Fruit fly (Drosophila melanogaster) whole organism, adult: Measurements from ENCODE around the gene slp1.

Source experiments
- CG11617 ChIP-seq: fragments of 200-800 bp; sonication (Bioruptor generic); optimal IDR thresholded peaks from 2 replicates; lab custom pipeline; 2017; ENCODE audit warnings: mild to moderate bottlenecking, missing biosample characterization, missing genetic modification reagents, missing genetic modification characterization
- CG12768 ChIP-seq: fragments of 200-800 bp; sonication (Bioruptor generic); optimal IDR thresholded peaks from 2 replicates; lab custom pipeline; 2017; ENCODE audit warnings: missing biosample characterization, missing genetic modification characterization, mild to moderate bottlenecking, moderate library complexity, missing genetic modification reagents
- CG14711 ChIP-seq: fragments of 200-800 bp; sonication (Bioruptor generic); optimal IDR thresholded peaks from 2 replicates; lab custom pipeline; 2018; ENCODE audit warnings: missing biosample characterization, mild to moderate bottlenecking, missing genetic modification characterization, moderate library complexity
- CG1620 ChIP-seq: fragments of 200-800 bp; sonication (Bioruptor generic); optimal IDR thresholded peaks from 2 replicates; lab custom pipeline; 2016; ENCODE audit warnings: missing biosample characterization, missing genetic modification characterization
- CG33017 ChIP-seq: fragments of 200-800 bp; sonication (Bioruptor generic); optimal IDR thresholded peaks from 2 replicates; lab custom pipeline; 2018; ENCODE audit warnings: missing biosample characterization, mild to moderate bottlenecking, missing genetic modification characterization, moderate library complexity
- CG5204 ChIP-seq: fragments of 200-800 bp; sonication (Bioruptor generic); optimal IDR thresholded peaks from 2 replicates; lab custom pipeline; 2016; ENCODE audit warnings: missing biosample characterization, missing genetic modification characterization
- CG7045 ChIP-seq: fragments of 200-800 bp; sonication (Bioruptor generic); optimal IDR thresholded peaks from 2 replicates; lab custom pipeline; 2017; ENCODE audit warnings: missing biosample characterization, mild to moderate bottlenecking, missing genetic modification characterization
- CG7101 ChIP-seq: fragments of 200-800 bp; sonication (Bioruptor generic); optimal IDR thresholded peaks from 2 replicates; lab custom pipeline; 2018; ENCODE audit warnings: missing biosample characterization, mild to moderate bottlenecking, missing genetic modification characterization, moderate library complexity
- Clk ChIP-seq: fragments of 200-800 bp; sonication (Bioruptor generic); optimal IDR thresholded peaks from 2 replicates; lab custom pipeline; 2017; ENCODE audit warnings: missing biosample characterization, missing genetic modification characterization
- Crg-1 ChIP-seq: fragments of 200-800 bp; sonication (Bioruptor generic); optimal IDR thresholded peaks from 2 replicates; lab custom pipeline; 2016; ENCODE audit warnings: missing biosample characterization, missing genetic modification characterization
- Hr96 ChIP-seq: fragments of 200-800 bp; sonication (Bioruptor generic); optimal IDR thresholded peaks from 2 replicates; lab custom pipeline; 2016; ENCODE audit warnings: missing biosample characterization, missing genetic modification characterization
- Mnt ChIP-seq: fragments of 200-800 bp; sonication (Bioruptor generic); optimal IDR thresholded peaks from 2 replicates; lab custom pipeline; 2016; ENCODE audit warnings: missing biosample characterization, mild to moderate bottlenecking, missing genetic modification characterization
- bab1 ChIP-seq: fragments of 200-800 bp; sonication (Bioruptor generic); optimal IDR thresholded peaks from 3 replicates; lab custom pipeline; 2019; ENCODE audit warnings: missing biosample characterization, mild to moderate bottlenecking, missing genetic modification characterization, moderate library complexity
- cic ChIP-seq: fragments of 200-800 bp; sonication (Bioruptor generic); optimal IDR thresholded peaks from 2 replicates; lab custom pipeline; 2017; ENCODE audit warnings: missing biosample characterization, mild to moderate bottlenecking, missing genetic modification characterization, moderate library complexity
- cnc ChIP-seq, 2 experiments: fragments of >200 bp; optimal IDR thresholded peaks; 2 replicates each; lab custom pipeline; 2017
- kay ChIP-seq: fragments of 200-800 bp; sonication (Bioruptor generic); peaks from one replicate; lab custom pipeline; 2016; ENCODE audit warnings: missing biosample characterization, missing genetic modification characterization, borderline replicate concordance
- ovo ChIP-seq: fragments of 200-800 bp; sonication (Bioruptor generic); optimal IDR thresholded peaks from 2 replicates; lab custom pipeline; 2016; ENCODE audit warnings: missing biosample characterization, missing genetic modification characterization
- pad ChIP-seq: fragments of 200-800 bp; sonication (Bioruptor generic); optimal IDR thresholded peaks from 3 replicates; lab custom pipeline; 2017; ENCODE audit warnings: missing biosample characterization, missing genetic modification characterization, mild to moderate bottlenecking, moderate library complexity, missing genetic modification reagents
- tj ChIP-seq: fragments of 200-800 bp; sonication (Bioruptor generic); optimal IDR thresholded peaks from 3 replicates; lab custom pipeline; 2017; ENCODE audit warnings: missing biosample characterization, mild to moderate bottlenecking, missing genetic modification characterization, moderate library complexity
- toe ChIP-seq: fragments of 200-800 bp; sonication (Bioruptor generic); optimal IDR thresholded peaks from 2 replicates; lab custom pipeline; 2016; ENCODE audit warnings: missing biosample characterization, missing genetic modification characterization

slp1 gene

DNA sequence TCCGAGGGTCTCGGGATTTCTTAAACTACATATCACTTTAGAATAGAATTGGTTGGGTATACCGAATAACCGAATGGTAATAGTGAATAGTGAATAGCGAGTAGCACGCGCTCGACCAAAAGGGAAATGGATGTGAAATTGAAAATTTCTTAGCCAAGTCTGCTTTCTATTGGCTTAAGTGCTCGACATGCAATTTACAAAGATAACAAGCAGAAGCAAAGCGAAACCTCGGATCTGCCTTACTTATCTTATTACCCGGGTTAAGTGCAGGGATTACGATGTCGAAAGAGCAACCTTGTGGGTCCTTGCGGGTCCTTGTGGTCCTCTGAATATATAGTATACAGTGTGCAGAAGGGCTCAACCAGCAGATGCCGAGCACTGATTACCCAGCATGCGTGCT lies 3.7 kb downstream of the slp1 start:
- no peak for TF ChIP-seq CG7045
- no peak for TF ChIP-seq toe

DNA sequence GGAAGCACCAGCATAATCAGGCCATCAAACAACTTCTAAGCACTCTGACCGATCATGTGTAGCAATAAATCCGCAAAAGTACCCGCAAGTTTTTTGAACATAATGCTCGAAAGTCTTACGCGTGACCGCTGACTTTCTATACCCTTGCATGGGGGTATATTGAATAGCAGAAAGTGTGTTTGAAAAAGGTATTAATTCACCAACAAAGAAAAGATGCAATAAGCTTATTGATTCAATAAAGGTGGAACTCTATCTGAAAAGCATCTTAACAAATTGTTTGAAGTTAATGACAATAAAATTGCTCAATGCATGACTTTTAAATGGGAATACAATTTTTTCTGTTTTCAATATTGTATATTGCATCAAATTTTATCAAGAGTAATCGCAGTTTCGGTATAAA lies 6.2 kb downstream of the slp1 start:
- TF ChIP-seq CG33017 (tag; lab: Kevin White, UChicago), result no peak
- no peak for TF ChIP-seq toe
- TF ChIP-seq ovo, result no peak
- no peak for TF ChIP-seq Clk (GFP tag; lab: Kevin White, UChicago)
- TF ChIP-seq bab1 (GFP tag; lab: Kevin White, UChicago), result no peak
- no peak for TF ChIP-seq Hr96 (GFP tag; lab: Kevin White, UChicago)

DNA sequence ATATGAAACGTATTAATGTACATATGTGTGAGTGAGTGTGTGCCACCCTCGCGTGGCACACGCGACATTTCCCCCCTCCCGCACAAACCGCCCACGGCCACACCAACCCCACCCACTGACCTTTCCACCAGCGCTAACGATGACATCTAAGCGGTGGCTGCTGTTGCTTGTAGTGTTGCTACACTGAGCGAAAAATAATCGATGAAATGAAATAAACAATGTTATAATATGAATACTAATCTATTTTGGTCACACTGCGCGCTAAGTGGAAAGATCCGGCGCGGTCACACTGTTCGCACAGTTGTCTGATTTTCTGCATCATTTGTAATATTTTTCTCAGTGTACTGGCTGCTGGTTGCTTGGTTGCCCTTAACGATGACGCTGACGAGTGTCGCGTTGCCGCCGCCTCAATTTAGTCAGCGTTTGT lies 6.8 kb downstream of the slp1 start:
- no peak for TF ChIP-seq Clk (GFP tag; lab: Kevin White, UChicago)

DNA sequence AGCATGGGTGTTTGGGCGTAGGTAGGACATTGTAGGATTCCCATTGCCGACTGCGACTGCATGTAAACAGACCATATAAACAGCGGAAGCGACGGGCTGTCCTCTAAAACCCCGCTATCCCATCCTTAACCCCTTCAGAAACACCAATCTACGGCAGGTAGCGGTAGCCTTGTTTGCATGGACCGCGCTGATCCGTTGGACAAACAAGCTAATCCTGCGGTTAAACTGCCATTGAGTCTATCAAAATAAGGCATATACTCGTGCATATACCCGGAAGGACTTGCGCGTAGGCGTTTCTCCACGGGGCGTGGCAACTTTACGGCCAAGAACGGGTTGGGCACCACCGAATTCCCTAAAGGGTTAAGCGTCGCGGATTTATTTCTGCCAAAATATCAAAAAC lies 8.4 kb downstream of the slp1 start:
- TF ChIP-seq CG5204 (GFP tag; lab: Kevin White, UChicago) (no peak), CG14711 (tag; lab: Kevin White, UChicago) (no peak), cic (GFP tag; lab: Kevin White, UChicago) (no peak), Mnt (GFP tag; lab: Kevin White, UChicago) (no peak), bab1 (GFP tag; lab: Kevin White, UChicago) (no peak), tj (no peak), CG7101 (tag; lab: Kevin White, UChicago) (no peak), Hr96 (GFP tag; lab: Kevin White, UChicago) (no peak), CG11617 (GFP tag; lab: Kevin White, UChicago) (no peak), CG12768 (GFP tag; lab: Kevin White, UChicago) (no peak), kay (GFP tag; lab: Kevin White, UChicago) (no peak), Clk (GFP tag; lab: Kevin White, UChicago) (no peak), toe (no peak), ovo (no peak), pad (GFP tag; lab: Kevin White, UChicago) (no peak), cnc (optimal IDR thresholded peaks at IDR 0.05; lab: Kevin White, UChicago) (no peak), Crg-1 (no peak), CG33017 (tag; lab: Kevin White, UChicago) (no peak), CG1620 (GFP tag; lab: Kevin White, UChicago) (no peak), CG7045 (no peak)

DNA sequence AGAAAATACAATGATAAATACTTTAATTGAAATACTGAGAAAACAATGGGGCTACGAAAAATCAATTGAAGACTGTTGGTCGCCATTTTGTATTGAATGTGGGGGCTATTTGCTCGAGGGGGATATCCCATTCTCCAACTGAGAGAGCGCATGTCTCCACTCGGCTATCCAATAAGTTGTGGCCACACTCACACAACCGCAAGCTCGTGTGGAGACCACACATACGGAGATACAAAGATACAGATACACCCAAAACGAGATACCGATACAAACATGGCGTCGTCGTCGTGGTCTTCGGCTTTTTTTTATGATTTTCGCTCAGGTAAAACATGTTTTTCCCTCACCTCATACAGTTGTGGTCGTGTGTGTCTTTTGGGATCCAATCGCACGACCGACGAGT lies 9.7 kb downstream of the slp1 start:
- TF ChIP-seq kay (GFP tag; lab: Kevin White, UChicago), result no peak
- TF ChIP-seq CG5204 (GFP tag; lab: Kevin White, UChicago), result no peak

DNA sequence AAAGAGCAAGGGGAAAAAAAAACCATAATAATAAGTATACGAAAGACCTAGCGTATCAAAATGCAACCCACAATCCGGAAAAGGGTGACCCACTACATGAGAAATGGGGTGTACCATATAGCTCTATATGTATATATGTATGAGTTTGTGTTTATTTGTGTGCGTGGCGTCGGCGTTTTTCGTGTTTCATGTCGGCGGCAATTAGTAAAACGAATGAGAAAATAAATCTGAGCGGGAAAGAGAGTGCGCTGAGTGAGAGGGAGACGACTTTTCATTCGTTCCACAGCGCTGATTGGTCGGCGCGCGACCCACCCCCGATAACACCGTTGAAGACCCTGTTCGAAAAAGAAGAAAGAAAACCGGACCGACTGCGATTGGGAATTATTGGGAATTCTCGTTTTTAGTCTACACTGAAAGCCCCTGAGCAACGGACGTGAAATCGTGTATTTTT lies 11.0 kb downstream of the slp1 start, which contains the start of gene slp2:
TSS of gene slp2 (plus strand) at position 401 of the 451 bp plus-strand sequence.
- peak; percentile 8 for TF ChIP-seq pad (GFP tag; lab: Kevin White, UChicago)
- TF ChIP-seq CG7101 (tag; lab: Kevin White, UChicago), result no peak

DNA sequence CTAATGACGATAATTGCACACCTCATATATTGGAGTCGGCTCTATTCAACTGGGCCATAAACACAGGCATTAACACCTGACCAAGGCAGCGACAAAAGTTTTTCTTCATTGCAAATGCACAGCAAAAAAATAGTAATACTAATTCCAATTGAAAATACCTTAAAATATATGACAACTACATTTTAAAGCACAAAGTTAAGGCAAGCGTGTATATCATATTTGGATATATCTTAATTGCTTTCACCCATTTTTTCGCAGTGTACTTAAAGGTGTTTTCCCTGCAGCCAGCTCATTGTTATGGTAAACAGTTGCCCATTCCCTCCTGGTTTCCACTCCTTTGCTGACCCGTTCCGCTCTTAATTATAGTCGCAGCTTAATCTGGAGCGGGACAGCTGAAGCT lies 15.5 kb downstream of the slp1 start:
- TF ChIP-seq CG7045, result no peak
- no peak for TF ChIP-seq CG14711 (tag; lab: Kevin White, UChicago)
- no peak for TF ChIP-seq Crg-1
- TF ChIP-seq CG5204 (GFP tag; lab: Kevin White, UChicago), result no peak
- TF ChIP-seq bab1 (GFP tag; lab: Kevin White, UChicago), result no peak
- TF ChIP-seq Mnt (GFP tag; lab: Kevin White, UChicago), result no peak
- no peak for TF ChIP-seq cic (GFP tag; lab: Kevin White, UChicago)
- no peak for TF ChIP-seq kay (GFP tag; lab: Kevin White, UChicago)
- no peak for TF ChIP-seq toe
- TF ChIP-seq tj, result no peak
- TF ChIP-seq Hr96 (GFP tag; lab: Kevin White, UChicago), result no peak
- TF ChIP-seq pad (GFP tag; lab: Kevin White, UChicago), result no peak
- no peak for TF ChIP-seq ovo
- no peak for TF ChIP-seq CG7101 (tag; lab: Kevin White, UChicago)
- TF ChIP-seq cnc (optimal IDR thresholded peaks at IDR 0.05; lab: Kevin White, UChicago), result no peak
- TF ChIP-seq CG12768 (GFP tag; lab: Kevin White, UChicago), result no peak
- TF ChIP-seq CG33017 (tag; lab: Kevin White, UChicago), result no peak

DNA sequence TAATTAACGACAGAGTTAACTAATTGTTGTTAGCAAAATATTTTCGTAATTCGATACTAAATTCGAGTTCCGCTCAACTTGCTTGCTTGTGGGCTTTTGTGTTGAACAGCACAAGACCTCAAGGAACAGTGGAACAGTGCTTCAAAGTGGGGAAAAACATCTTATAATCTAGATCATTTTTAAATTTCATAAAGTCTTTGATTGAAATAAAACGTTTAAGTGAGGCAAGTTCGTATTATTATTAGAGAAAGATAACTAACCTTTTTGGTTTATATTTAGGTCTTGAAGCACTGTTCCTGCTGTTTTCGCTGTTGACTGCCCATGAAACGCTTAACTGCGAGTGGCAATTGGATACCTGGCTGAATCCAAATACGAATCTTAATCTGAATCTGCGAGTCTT lies 18.7 kb downstream of the slp1 start:
- TF ChIP-seq CG5204 (GFP tag; lab: Kevin White, UChicago), result no peak
- no peak for TF ChIP-seq kay (GFP tag; lab: Kevin White, UChicago)
- no peak for TF ChIP-seq ovo
- no peak for TF ChIP-seq CG7101 (tag; lab: Kevin White, UChicago)
- TF ChIP-seq Hr96 (GFP tag; lab: Kevin White, UChicago), result no peak
- no peak for TF ChIP-seq CG33017 (tag; lab: Kevin White, UChicago)
- TF ChIP-seq cic (GFP tag; lab: Kevin White, UChicago), result no peak
- TF ChIP-seq Mnt (GFP tag; lab: Kevin White, UChicago), result no peak
- no peak for TF ChIP-seq toe
- TF ChIP-seq cnc (optimal IDR thresholded peaks at IDR 0.05; lab: Kevin White, UChicago), result no peak
- no peak for TF ChIP-seq CG1620 (GFP tag; lab: Kevin White, UChicago)
- no peak for TF ChIP-seq bab1 (GFP tag; lab: Kevin White, UChicago)
- no peak for TF ChIP-seq pad (GFP tag; lab: Kevin White, UChicago)
- TF ChIP-seq CG14711 (tag; lab: Kevin White, UChicago), result no peak
- no peak for TF ChIP-seq CG11617 (GFP tag; lab: Kevin White, UChicago)
